Fruit fly (Drosophila melanogaster): ENCODE results near the gene AMPKalpha.

Gene AMPKalpha

dm6 chrX:1397649-1398454, 22.5 kb downstream of the AMPKalpha start (continued):
- 0 out of 4 replicates have a peak, but pooled peaks have one; percentile 33 for TF ChIP-seq chinmo (GFP tag; IDR thresholded peaks at IDR 0.05; ENCODE audit: partially characterized antibody)
- TF ChIP-seq Pdp1 (GFP tag; optimal IDR thresholded peaks at IDR 0.05) = peak in 1 of 2 experiments; percentile 64

- TF ChIP-seq salm (tag; optimal IDR thresholded peaks at IDR 0.05) (no peak), dan (GFP tag; IDR thresholded peaks at IDR 0.05) (peak; percentile 50; the same call in 1 of the 2 replicates), psq (GFP tag; optimal IDR thresholded peaks at IDR 0.05) (peak; percentile 7), odd (GFP tag; optimal IDR thresholded peaks at IDR 0.05) (peak; percentile 39), fu2 (GFP tag; optimal IDR thresholded peaks at IDR 0.05) (peak; percentile 19), oc (tag; optimal IDR thresholded peaks at IDR 0.05) (no peak), CG12155 (GFP tag; optimal IDR thresholded peaks at IDR 0.05) (peak; percentile 63), Dref (GFP tag; IDR thresholded peaks at IDR 0.05) (no peak), CG1233 (GFP tag; optimal IDR thresholded peaks at IDR 0.05) (peak; percentile 55), danr (GFP tag; IDR thresholded peaks at IDR 0.05) (peak; percentile 67), CG1603 (tag; optimal IDR thresholded peaks at IDR 0.05) (peak; percentile 81), kni (GFP tag; optimal IDR thresholded peaks at IDR 0.05) (no peak), lab (GFP tag; optimal IDR thresholded peaks at IDR 0.05) (peak; percentile 65), CG2199 (GFP tag; IDR thresholded peaks at IDR 0.05) (no peak), dpn (GFP tag; optimal IDR thresholded peaks at IDR 0.05) (peak; percentile 61 to 67), Sry-β (GFP tag; optimal IDR thresholded peaks at IDR 0.05) (no peak), CG6683 (GFP tag; optimal IDR thresholded peaks at IDR 0.05) (no peak), CG6791 (GFP tag; IDR thresholded peaks at IDR 0.05; ENCODE audit: partially characterized antibody) (no peak), CG4617 (GFP tag; optimal IDR thresholded peaks at IDR 0.05; ENCODE audit: borderline replicate concordance) (peak; percentile 9), CG4360 (GFP tag; IDR thresholded peaks at IDR 0.05) (no peak), disco-r (GFP tag; optimal IDR thresholded peaks at IDR 0.05) (no peak), CG11560 (tag; IDR thresholded peaks at IDR 0.05) (peak; percentile 51; the same call in 1 of the 3 replicates), CG11398 (GFP tag; optimal IDR thresholded peaks at IDR 0.05) (peak; percentile 30), stwl (tag; optimal IDR thresholded peaks at IDR 0.05) (no peak), MBD-R2 (GFP tag; IDR thresholded peaks at IDR 0.05) (peak; percentile 34; the same call in 1 of the 2 replicates), tap (tag; optimal IDR thresholded peaks at IDR 0.05) (peak; percentile 49), HmgD (GFP tag; optimal IDR thresholded peaks at IDR 0.05) (no peak), CG7928 (GFP tag; optimal IDR thresholded peaks at IDR 0.05) (no peak), amos (GFP tag; IDR thresholded peaks at IDR 0.05; ENCODE audit: partially characterized antibody) (no peak), CG14860 (GFP tag; IDR thresholded peaks at IDR 0.05; ENCODE audit: partially characterized antibody) (no peak), CG9797 (GFP tag; optimal IDR thresholded peaks at IDR 0.05) (no peak), her (GFP tag; optimal IDR thresholded peaks at IDR 0.05) (no peak), CG7556 (GFP tag; optimal IDR thresholded peaks at IDR 0.05) (peak; percentile 64), Lim3 (GFP tag; IDR thresholded peaks at IDR 0.05) (peak; percentile 25; the same call in 1 of the 2 replicates), Opbp (GFP tag; IDR thresholded peaks at IDR 0.05; ENCODE audit: partially characterized antibody) (no peak), crol (GFP tag; IDR thresholded peaks at IDR 0.05) (no peak), Side (GFP tag; optimal IDR thresholded peaks at IDR 0.05) (peak; percentile 54), CG17829 (tag; optimal IDR thresholded peaks at IDR 0.05) (peak; percentile 36), insv (GFP tag; optimal IDR thresholded peaks at IDR 0.05) (no peak), CG3838 (GFP tag; optimal IDR thresholded peaks at IDR 0.05) (no peak), CG31365 (tag; optimal IDR thresholded peaks at IDR 0.05) (no peak), CG7271 (tag; optimal IDR thresholded peaks at IDR 0.05) (no peak), CG14667 (GFP tag; IDR thresholded peaks at IDR 0.05) (0 out of 2 replicates have a peak, but pooled peaks have one; percentile 44), CG6765 (GFP tag; optimal IDR thresholded peaks at IDR 0.05) (no peak)
Observed at dm6 chrX:1398455-1399055, 23.2 kb downstream of the AMPKalpha start.

Measured in whole organism, embryonic.